Worm (Caenorhabditis elegans) whole organism, early embryonic: ENCODE data around the gene Y43F4A.1.

Source experiments
- F13C5.2 ChIP-seq: sonication (generic microtip); optimal IDR thresholded peaks from 2 replicates; lab custom pipeline; 2017; ENCODE audit warnings: mild to moderate bottlenecking, missing genetic modification characterization, inconsistent platforms, missing compliant biosample characterization
- aly-1 ChIP-seq: sonication (generic microtip); optimal IDR thresholded peaks from 2 replicates; lab custom pipeline; 2016; ENCODE audit warnings: missing genetic modification characterization, missing compliant biosample characterization
- ama-1 ChIP-seq: fragments of 150-350 bp; optimal IDR thresholded peaks from 2 replicates; lab custom pipeline; 2014
- ceh-36 ChIP-seq: sonication (generic microtip); optimal IDR thresholded peaks from 2 replicates; lab custom pipeline; 2016; ENCODE audit warnings: missing genetic modification characterization, inconsistent platforms, missing compliant biosample characterization
- ets-7 ChIP-seq: sonication (generic microtip); optimal IDR thresholded peaks from 2 replicates; lab custom pipeline; 2016; ENCODE audit warnings: missing genotype, missing genetic modification characterization, missing compliant biosample characterization
- flt-1 ChIP-seq: fragments of 200-800 bp; sonication (Bioruptor generic); IDR thresholded peaks from 2 replicates; pipeline ENCODE4 v1.3.6; 2022; ENCODE audit warnings: missing genetic modification characterization, missing compliant biosample characterization
- hnd-1 ChIP-seq: sonication (generic microtip); optimal IDR thresholded peaks from 2 replicates; lab custom pipeline; 2016; ENCODE audit warnings: missing genetic modification characterization, missing compliant biosample characterization
- scrt-1 ChIP-seq: fragments of 200-800 bp; sonication (Bioruptor generic); IDR thresholded peaks from 2 replicates; pipeline ENCODE4 v1.3.6; 2022; ENCODE audit warnings: missing genetic modification characterization, missing compliant biosample characterization
- tbx-11 ChIP-seq: fragments of 200-800 bp; sonication (Bioruptor generic); IDR thresholded peaks from 2 replicates; pipeline ENCODE4 v1.3.6; 2022; ENCODE audit warnings: missing genetic modification characterization, missing compliant biosample characterization
- tra-4 ChIP-seq: sonication (generic microtip); optimal IDR thresholded peaks from 2 replicates; lab custom pipeline; 2017; ENCODE audit warnings: missing genetic modification characterization, missing compliant biosample characterization

DNA sequence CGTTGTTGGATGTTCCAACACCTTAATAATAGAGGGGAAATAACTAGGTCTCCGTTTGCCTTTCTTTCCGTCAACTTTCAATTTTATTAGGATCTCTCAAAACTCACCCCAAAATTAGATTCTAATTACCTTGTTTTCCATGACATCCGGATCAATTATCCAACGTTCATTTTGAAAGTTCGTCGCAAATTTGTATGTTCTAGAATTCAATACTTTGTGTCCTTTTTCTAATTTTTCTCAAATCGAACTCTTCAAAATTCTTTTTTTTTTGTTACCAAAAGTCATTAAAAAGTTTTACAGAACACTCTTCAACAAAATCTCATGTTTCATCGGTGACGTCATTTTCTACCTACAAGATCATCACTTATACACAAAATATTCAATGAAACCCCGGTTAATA, at the start of gene Y43F4A.1:
- TF ChIP-seq hnd-1 (tag; lab: Kevin White, UChicago), result no peak
- TF ChIP-seq tbx-11 (GFP tag; lab: Robert Waterston, UW), result no peak
- no peak for TF ChIP-seq aly-1 (tag; lab: Kevin White, UChicago)
- no peak for TF ChIP-seq ama-1 (lab: Kevin White, UChicago)
- no peak for TF ChIP-seq ceh-36
- TF ChIP-seq flt-1 (GFP tag; lab: Robert Waterston, UW), result no peak
- no peak for TF ChIP-seq ets-7 (tag; lab: Kevin White, UChicago)
- TF ChIP-seq F13C5.2, result no peak
- TF ChIP-seq tra-4 (tag; lab: Kevin White, UChicago), result no peak
- no peak for TF ChIP-seq scrt-1
